Fruit fly (Drosophila melanogaster): ENCODE measurements around the gene CG7988.

Gene CG7988

DNA sequence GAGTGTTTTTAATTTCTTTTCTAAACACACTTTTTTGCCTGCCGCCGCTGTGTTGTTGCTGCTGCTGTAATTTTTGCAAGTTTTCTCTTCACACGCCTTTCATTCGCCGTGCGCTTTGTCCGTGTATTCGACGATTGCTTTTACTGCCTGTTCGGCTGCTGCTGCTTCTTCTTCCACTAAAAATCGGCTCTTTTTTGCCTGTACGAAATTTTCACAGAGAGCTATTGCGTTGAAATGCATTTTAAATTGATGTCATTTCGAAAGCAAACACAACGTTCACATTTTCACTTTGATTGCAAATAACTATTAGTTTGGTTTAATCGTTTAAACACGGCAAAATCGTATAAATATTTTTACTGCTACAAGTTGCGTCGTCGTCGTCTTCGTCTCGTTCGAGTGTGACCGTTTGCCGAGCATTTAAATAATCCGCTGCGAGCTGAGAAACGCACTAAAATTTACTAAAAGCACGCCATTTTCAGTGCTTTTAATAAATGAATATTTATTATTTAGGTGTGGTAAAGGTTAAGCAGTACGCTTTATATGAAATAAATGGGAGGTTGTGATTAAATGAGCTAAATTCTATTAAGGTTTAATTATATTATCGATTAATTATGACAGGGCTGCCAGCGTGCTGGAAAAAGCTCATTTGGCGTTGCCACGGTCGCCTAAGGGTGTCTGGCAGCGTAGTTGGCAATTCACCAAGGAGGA lies 21.0 kb upstream of the CG7988 start, which contains the start of the genes Ssdp and CG7985 (continued):
- TF ChIP-seq peb (GFP tag; IDR thresholded peaks at IDR 0.05) (no peak), scrt (GFP tag; optimal IDR thresholded peaks at IDR 0.05) (no peak), jumu (GFP tag; optimal IDR thresholded peaks at IDR 0.05) (no peak), CG33213 (GFP tag; optimal IDR thresholded peaks at IDR 0.05) (peak; percentile 20), nmo (GFP tag; optimal IDR thresholded peaks at IDR 0.05) (peak; percentile 44), CoRest (tag; optimal IDR thresholded peaks at IDR 0.05) (peak; percentile 46), CG6689 (GFP tag; IDR thresholded peaks at IDR 0.05) (no peak), phol (tag; optimal IDR thresholded peaks at IDR 0.05) (peak; percentile 90), cas (GFP tag; IDR thresholded peaks at IDR 0.05) (no peak), CG4707 (GFP tag; optimal IDR thresholded peaks at IDR 0.05) (no peak), D19B (GFP tag; optimal IDR thresholded peaks at IDR 0.05) (no peak), Lhr (GFP tag; optimal IDR thresholded peaks at IDR 0.05) (peak; percentile 79), tgo (GFP tag; IDR thresholded peaks at IDR 0.05) (no peak), CG17361 (GFP tag; IDR thresholded peaks at IDR 0.05) (no peak), BEAF-32 (GFP tag; optimal IDR thresholded peaks at IDR 0.05) (peak; percentile 66), Xbp1 (GFP tag; optimal IDR thresholded peaks at IDR 0.05) (peak; percentile 3), CG6175 (GFP tag; IDR thresholded peaks at IDR 0.05) (no peak), hkb (optimal IDR thresholded peaks at IDR 0.05) (peak; percentile 69), hkb (GFP tag; IDR thresholded peaks at IDR 0.05) (no peak), onecut (GFP tag; IDR thresholded peaks at IDR 0.05) (peak; percentile 86), Side (GFP tag; optimal IDR thresholded peaks at IDR 0.05) (no peak), Mad (GFP tag; optimal IDR thresholded peaks at IDR 0.05) (peak; percentile 9), CG18599 (GFP tag; optimal IDR thresholded peaks at IDR 0.05) (no peak), CG2116 (GFP tag; optimal IDR thresholded peaks at IDR 0.05) (peak; percentile 71), CG2199 (GFP tag; IDR thresholded peaks at IDR 0.05) (no peak), dimm (GFP tag; IDR thresholded peaks at IDR 0.05) (no peak), pnt (GFP tag; optimal IDR thresholded peaks at IDR 0.05) (no peak), pzg (GFP tag; optimal IDR thresholded peaks at IDR 0.05) (peak; percentile 87), CG17385 (GFP tag; optimal IDR thresholded peaks at IDR 0.05) (peak; percentile 97), p53 (GFP tag; optimal IDR thresholded peaks at IDR 0.05) (no peak), CG8089 (GFP tag; optimal IDR thresholded peaks at IDR 0.05) (no peak), schlank (tag; optimal IDR thresholded peaks at IDR 0.05) (no peak), Nf-YB (GFP tag; optimal IDR thresholded peaks at IDR 0.05) (no peak), CG4617 (GFP tag; optimal IDR thresholded peaks at IDR 0.05; ENCODE audit: borderline replicate concordance) (peak; percentile 68), CG11723 (GFP tag; optimal IDR thresholded peaks at IDR 0.05) (no peak), Ssrp (tag; optimal IDR thresholded peaks at IDR 0.05) (no peak), oc (tag; optimal IDR thresholded peaks at IDR 0.05) (no peak), Dad (GFP tag; optimal IDR thresholded peaks at IDR 0.05) (no peak), C15 (GFP tag; IDR thresholded peaks at IDR 0.05) (no peak), CG4282 (GFP tag; optimal IDR thresholded peaks at IDR 0.05) (no peak), CG8765 (GFP tag; IDR thresholded peaks at IDR 0.05) (no peak), CG34422 (GFP tag; IDR thresholded peaks at IDR 0.05) (no peak), Deaf1 (tag; optimal IDR thresholded peaks at IDR 0.05) (peak; percentile 90), Dip2 (GFP tag; IDR thresholded peaks at IDR 0.05) (no peak), CG1603 (tag; optimal IDR thresholded peaks at IDR 0.05) (peak; percentile 27), CG2120 (GFP tag; optimal IDR thresholded peaks at IDR 0.05) (peak; percentile 33), nau (GFP tag; optimal IDR thresholded peaks at IDR 0.05) (no peak), CG9437 (GFP tag; optimal IDR thresholded peaks at IDR 0.05) (no peak), Ada2b (GFP tag; IDR thresholded peaks at IDR 0.05) (no peak), Awh (GFP tag; IDR thresholded peaks at IDR 0.05) (no peak), stwl (tag; optimal IDR thresholded peaks at IDR 0.05) (peak; percentile 4)

Measured in whole organism, embryonic.